Fruit fly (Drosophila melanogaster) whole organism: ENCODE measurements around the gene Ir92a.
A peak's percentile ranks its signal among the peaks of the same experiment; 100 is the strongest.

Experiments
- CG8478 ChIP-seq: fragments of >200 bp; optimal IDR thresholded peaks from 2 replicates; lab custom pipeline; 2018; ENCODE audit warnings: inconsistent platforms
- Dll ChIP-seq: fragments of >200 bp; optimal IDR thresholded peaks from 2 replicates; lab custom pipeline; 2017
- EcR ChIP-seq, 2 experiments: fragments of >200 bp; optimal IDR thresholded peaks; 2 replicates each; lab custom pipeline; 2017; ENCODE audit warnings: missing biosample characterization in 2 of 2, missing genetic modification characterization in 2 of 2, missing genetic modification reagents in 2 of 2
- pan ChIP-seq: fragments of >200 bp; optimal IDR thresholded peaks from 2 replicates; lab custom pipeline; 2017
- psq ChIP-seq: fragments of >200 bp; optimal IDR thresholded peaks from 2 replicates; lab custom pipeline; 2017
- usp ChIP-seq: fragments of >200 bp; optimal IDR thresholded peaks from 2 replicates; lab custom pipeline; 2017; ENCODE audit warnings: missing biosample characterization, missing genetic modification characterization, mixed read lengths

Gene Ir92a

DNA sequence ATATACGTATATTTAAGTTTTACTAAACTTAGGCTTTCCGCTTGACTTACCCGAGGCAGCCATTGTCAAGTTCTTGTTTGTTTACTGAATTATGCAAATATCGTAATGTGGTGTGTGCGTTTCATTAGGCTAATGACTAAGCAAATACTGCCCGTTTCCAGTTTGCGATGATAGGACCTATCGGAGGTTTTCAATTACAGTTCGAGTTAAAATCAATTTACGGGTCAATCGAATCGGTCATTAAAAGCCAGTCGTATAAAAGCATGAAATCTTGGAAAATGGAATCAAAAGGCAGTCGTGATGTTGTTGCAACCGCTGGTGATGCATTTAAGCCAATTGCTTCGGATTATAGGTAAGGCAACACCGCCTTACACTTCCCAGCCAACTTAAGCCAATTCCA lies at the start of gene Ir92a:
Gene Ir92a, plus strand, starts transcription at position 301 of the 400 bp plus-strand sequence.
- TF ChIP-seq pan (lab: Kevin White, UChicago) (no peak), usp (GFP tag; lab: Kevin White, UChicago) (no peak), CG8478 (lab: Kevin White, UChicago) (no peak), EcR (GFP tag; optimal IDR thresholded peaks at IDR 0.05; lab: Kevin White, UChicago) (no peak), psq (lab: Kevin White, UChicago) (no peak), Dll (lab: Kevin White, UChicago) (no peak)

DNA sequence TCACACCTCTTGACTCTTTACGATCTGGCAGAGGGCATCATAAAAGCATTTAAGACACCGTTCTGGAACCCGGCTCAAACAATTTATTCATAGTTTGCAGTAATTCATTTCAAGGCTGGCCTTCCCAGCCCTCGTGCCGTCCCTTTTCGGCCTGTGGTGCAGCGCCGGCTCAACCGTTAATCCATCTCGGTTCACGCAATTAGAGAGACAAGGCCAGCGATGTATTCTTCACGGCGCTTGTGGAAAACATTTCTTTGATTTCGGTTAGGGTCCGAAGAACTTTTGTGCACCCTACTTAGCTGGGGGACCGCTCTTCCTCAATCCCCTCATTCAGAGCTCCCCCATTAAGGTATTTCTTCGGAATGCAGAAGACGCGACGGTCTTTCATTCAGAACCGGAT lies 47.7 kb upstream of the Ir92a start:
- TF ChIP-seq EcR (GFP tag; optimal IDR thresholded peaks at IDR 0.05; lab: Kevin White, UChicago), result no peak
- no peak for TF ChIP-seq usp (GFP tag; lab: Kevin White, UChicago)
- TF ChIP-seq pan (lab: Kevin White, UChicago), result no peak
- no peak for TF ChIP-seq psq (lab: Kevin White, UChicago)
- no peak for TF ChIP-seq CG8478 (lab: Kevin White, UChicago)
- no peak for TF ChIP-seq Dll (lab: Kevin White, UChicago)

DNA sequence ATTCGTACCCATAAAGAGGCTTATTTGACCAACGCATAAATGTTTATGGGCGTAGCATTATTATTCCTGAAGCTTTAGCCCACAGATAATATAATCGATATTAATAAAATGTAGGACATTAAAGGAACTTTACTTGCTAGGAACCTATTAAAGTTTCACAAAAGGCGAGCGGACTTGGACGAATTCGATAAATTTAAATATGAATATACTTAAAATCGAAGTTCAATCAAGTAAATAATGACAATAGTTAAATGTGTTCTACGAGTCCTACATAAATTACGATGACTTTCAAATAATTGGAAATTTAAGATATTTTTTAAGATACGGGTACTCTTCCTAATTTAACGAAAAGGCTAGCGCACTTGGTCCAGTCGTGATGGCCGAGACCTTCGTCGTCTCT lies 47.2 kb upstream of the Ir92a start:
- TF ChIP-seq Dll (lab: Kevin White, UChicago), result no peak

dm6 chr3R:20292030-20292879 lies 46.5 kb upstream of the Ir92a start:
- TF ChIP-seq psq (lab: Kevin White, UChicago) (no peak), CG8478 (lab: Kevin White, UChicago) (no peak), pan (lab: Kevin White, UChicago) (no peak), usp (GFP tag; lab: Kevin White, UChicago) (no peak), EcR (GFP tag; optimal IDR thresholded peaks at IDR 0.05; lab: Kevin White, UChicago) (no peak), Dll (lab: Kevin White, UChicago) (no peak)

dm6 chr3R:20292880-20293491 lies 45.8 kb upstream of the Ir92a start:
- TF ChIP-seq Dll (lab: Kevin White, UChicago) (peak; percentile 71), psq (lab: Kevin White, UChicago) (no peak)

DNA sequence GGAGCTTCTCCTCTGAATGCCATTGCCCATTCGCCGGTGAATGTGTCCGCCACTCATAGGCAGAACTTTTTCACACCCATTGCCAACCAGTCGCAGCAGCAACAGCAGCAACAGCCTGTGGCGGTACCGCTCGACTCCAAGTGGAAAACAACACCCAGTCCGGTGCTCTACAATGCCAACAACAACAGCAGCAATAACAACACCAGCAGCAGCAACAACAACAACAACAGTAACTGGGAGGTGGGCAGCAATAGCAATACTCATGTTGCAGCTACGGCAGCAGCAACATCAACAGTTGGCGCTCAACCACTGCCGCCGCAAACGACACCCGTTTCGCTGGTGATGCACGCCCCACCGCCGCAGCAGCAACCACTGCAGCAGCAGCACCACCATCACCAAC lies 45.1 kb upstream of the Ir92a start:
- TF ChIP-seq usp (GFP tag; lab: Kevin White, UChicago) (no peak), psq (lab: Kevin White, UChicago) (no peak), CG8478 (lab: Kevin White, UChicago) (no peak), pan (lab: Kevin White, UChicago) (no peak), EcR (GFP tag; optimal IDR thresholded peaks at IDR 0.05; lab: Kevin White, UChicago) (no peak), Dll (lab: Kevin White, UChicago) (no peak)

- TF ChIP-seq psq (lab: Kevin White, UChicago) (no peak), usp (GFP tag; lab: Kevin White, UChicago) (no peak), Dll (lab: Kevin White, UChicago) (no peak), EcR (GFP tag; optimal IDR thresholded peaks at IDR 0.05; lab: Kevin White, UChicago) (no peak), pan (lab: Kevin White, UChicago) (no peak), CG8478 (lab: Kevin White, UChicago) (no peak)
Measured at dm6 chr3R:20304877-20305276, 33.9 kb upstream of the Ir92a start, which contains the start of gene CG4367. Gene CG4367, minus strand, starts transcription at chr3R:20304977.

DNA sequence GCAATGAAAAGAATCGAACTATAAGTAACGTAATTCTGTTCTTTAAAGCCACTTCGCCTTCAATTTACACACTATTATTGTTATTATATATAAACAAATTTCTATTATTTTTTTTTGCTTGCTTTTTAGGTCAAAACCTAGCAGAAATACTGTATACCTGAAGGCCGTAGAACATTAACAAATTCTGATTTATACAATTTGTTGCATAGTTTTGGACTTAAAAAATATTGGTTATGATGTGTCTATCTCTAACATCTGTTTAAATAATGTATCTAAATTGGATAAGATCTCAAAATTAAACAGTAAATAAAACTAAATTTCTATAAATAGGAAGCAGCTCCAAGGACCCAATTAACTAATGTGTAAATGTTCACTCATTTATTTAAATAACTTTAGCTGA lies 32.9 kb upstream of the Ir92a start:
- TF ChIP-seq Dll (lab: Kevin White, UChicago), result no peak
- TF ChIP-seq CG8478 (lab: Kevin White, UChicago), result no peak
- TF ChIP-seq usp (GFP tag; lab: Kevin White, UChicago), result no peak
- TF ChIP-seq EcR (GFP tag; optimal IDR thresholded peaks at IDR 0.05; lab: Kevin White, UChicago), result no peak
- no peak for TF ChIP-seq pan (lab: Kevin White, UChicago)
- TF ChIP-seq psq (lab: Kevin White, UChicago), result no peak

- TF ChIP-seq pan (lab: Kevin White, UChicago), result no peak
- no peak for TF ChIP-seq CG8478 (lab: Kevin White, UChicago)
- no peak for TF ChIP-seq Dll (lab: Kevin White, UChicago)
- no peak for TF ChIP-seq psq (lab: Kevin White, UChicago)
- no peak for TF ChIP-seq usp (GFP tag; lab: Kevin White, UChicago)
- no peak for TF ChIP-seq EcR (GFP tag; optimal IDR thresholded peaks at IDR 0.05; lab: Kevin White, UChicago)
Measured at dm6 chr3R:20307487-20307971, 31.2 kb upstream of the Ir92a start, which contains the start of gene CG4362. Gene CG4362, minus strand, starts transcription at chr3R:20307537.

dm6 chr3R:20308972-20309660 lies 29.7 kb upstream of the Ir92a start, which contains the start of gene Orp8:
Gene Orp8, plus strand, starts transcription at chr3R:20309344.
- TF ChIP-seq pan (lab: Kevin White, UChicago), result no peak
- TF ChIP-seq psq (lab: Kevin White, UChicago), result no peak
- TF ChIP-seq usp (GFP tag; lab: Kevin White, UChicago), result no peak
- TF ChIP-seq Dll (lab: Kevin White, UChicago), result no peak
- no peak for TF ChIP-seq CG8478 (lab: Kevin White, UChicago)
- TF ChIP-seq EcR (GFP tag; optimal IDR thresholded peaks at IDR 0.05; lab: Kevin White, UChicago), result no peak
